Fruit fly (Drosophila melanogaster) whole organism, prepupa: ENCODE results near the gene CG8461.

Source experiments
- Blimp-1 ChIP-seq: fragments of 200-800 bp; sonication (Bioruptor generic); optimal IDR thresholded peaks from 3 replicates; lab custom pipeline; 2017; ENCODE audit warnings: missing biosample characterization, missing genetic modification characterization, mild to moderate bottlenecking, moderate library complexity, missing genetic modification reagents
- CG10631 ChIP-seq: fragments of 200-800 bp; sonication (Bioruptor generic); optimal IDR thresholded peaks from 2 replicates; lab custom pipeline; 2016; ENCODE audit warnings: missing biosample characterization, missing genetic modification characterization
- CG10669 ChIP-seq: fragments of 200-800 bp; sonication (Bioruptor generic); optimal IDR thresholded peaks from 3 replicates; lab custom pipeline; 2018; ENCODE audit warnings: missing biosample characterization, mild to moderate bottlenecking, missing genetic modification characterization, moderate library complexity
- CG11294 ChIP-seq: fragments of 200-800 bp; sonication (Bioruptor generic); IDR thresholded peaks from 2 replicates; pipeline ENCODE4 v1.3.6; 2022; ENCODE audit warnings: missing biosample characterization, missing genetic modification characterization
- CG11762 ChIP-seq: fragments of 200-800 bp; sonication (Bioruptor generic); optimal IDR thresholded peaks from 3 replicates; lab custom pipeline; 2016; ENCODE audit warnings: missing biosample characterization, missing genetic modification characterization; ENCODE audit not compliant: insufficient read depth
- CG15336 ChIP-seq: fragments of 200-800 bp; sonication (Bioruptor generic); IDR thresholded peaks from 2 replicates; pipeline ENCODE4 v1.3.6; 2022; ENCODE audit warnings: missing biosample characterization, missing genetic modification characterization
- CG3032 ChIP-seq: fragments of 200-800 bp; optimal IDR thresholded peaks from 2 replicates; lab custom pipeline; 2019; ENCODE audit warnings: missing biosample characterization, mild to moderate bottlenecking, missing genetic modification characterization, moderate library complexity
- CG31627 ChIP-seq: fragments of 200-800 bp; sonication (Bioruptor generic); optimal IDR thresholded peaks from 3 replicates; lab custom pipeline; 2016; ENCODE audit warnings: missing biosample characterization, missing genetic modification characterization
- CG32006 ChIP-seq: fragments of 200-800 bp; sonication (Bioruptor generic); optimal IDR thresholded peaks from 3 replicates; lab custom pipeline; 2017; ENCODE audit warnings: missing biosample characterization, mild to moderate bottlenecking, missing genetic modification characterization
- CG34406 ChIP-seq: fragments of 200-800 bp; sonication (Bioruptor generic); optimal IDR thresholded peaks from 3 replicates; lab custom pipeline; 2016; ENCODE audit warnings: missing biosample characterization, missing genetic modification characterization
- CG3919 ChIP-seq: fragments of 200-800 bp; sonication (Bioruptor generic); optimal IDR thresholded peaks from 3 replicates; lab custom pipeline; 2016; ENCODE audit warnings: missing biosample characterization, missing genetic modification characterization
- CG4318 ChIP-seq: fragments of 200-800 bp; sonication (Bioruptor generic); optimal IDR thresholded peaks from 3 replicates; lab custom pipeline; 2017; ENCODE audit warnings: missing biosample characterization, mild to moderate bottlenecking, missing genetic modification characterization
- CG6163 ChIP-seq: fragments of 200-800 bp; sonication (Bioruptor generic); IDR thresholded peaks from 3 replicates; pipeline ENCODE4 v1.3.6; 2022; ENCODE audit warnings: missing biosample characterization, missing genetic modification characterization
- CG6276 ChIP-seq: fragments of 200-800 bp; sonication (Bioruptor generic); optimal IDR thresholded peaks from 2 replicates; lab custom pipeline; 2017; ENCODE audit warnings: missing biosample characterization, mild to moderate bottlenecking, missing genetic modification characterization
- CG6808 ChIP-seq: fragments of 200-800 bp; sonication (Bioruptor generic); optimal IDR thresholded peaks from 3 replicates; lab custom pipeline; 2017; ENCODE audit warnings: missing biosample characterization, missing genetic modification characterization, mild to moderate bottlenecking, moderate library complexity, missing genetic modification reagents
- CG7368 ChIP-seq: fragments of 200-800 bp; sonication (Bioruptor generic); optimal IDR thresholded peaks from 3 replicates; lab custom pipeline; 2016; ENCODE audit warnings: missing biosample characterization, missing genetic modification characterization
- CG8119 ChIP-seq: fragments of 200-800 bp; sonication (Bioruptor generic); IDR thresholded peaks from 3 replicates; pipeline ENCODE4 v1.3.6; 2022; ENCODE audit warnings: missing biosample characterization, missing genetic modification characterization
- CG8632 ChIP-seq: fragments of 200-800 bp; sonication (Bioruptor generic); optimal IDR thresholded peaks from 3 replicates; lab custom pipeline; 2016; ENCODE audit warnings: missing biosample characterization, missing genetic modification characterization
- Eip75B ChIP-seq: fragments of 200-800 bp; sonication (Bioruptor generic); optimal IDR thresholded peaks from 3 replicates; lab custom pipeline; 2016; ENCODE audit warnings: missing biosample characterization, missing genetic modification characterization
- Eip78C ChIP-seq: fragments of 200-800 bp; sonication (Bioruptor generic); peaks from one replicate; lab custom pipeline; 2016; ENCODE audit warnings: missing biosample characterization, missing genetic modification characterization
- Eip93F ChIP-seq: fragments of 200-800 bp; sonication (Bioruptor generic); optimal IDR thresholded peaks from 2 replicates; lab custom pipeline; 2016; ENCODE audit warnings: missing biosample characterization, mild to moderate bottlenecking, missing genetic modification characterization
- Ets21C ChIP-seq: fragments of 200-800 bp; sonication (Bioruptor generic); optimal IDR thresholded peaks from 3 replicates; lab custom pipeline; 2016; ENCODE audit warnings: missing biosample characterization, missing genetic modification characterization
- Ets96B ChIP-seq: fragments of 200-800 bp; optimal IDR thresholded peaks from 2 replicates; lab custom pipeline; 2019; ENCODE audit warnings: missing biosample characterization, mild to moderate bottlenecking, missing genetic modification characterization, moderate library complexity
- Hr38 ChIP-seq: sonication (Bioruptor generic); optimal IDR thresholded peaks from 2 replicates; lab custom pipeline; 2016; ENCODE audit warnings: missing biosample characterization, missing genetic modification characterization
- Hr39 ChIP-seq: fragments of 200-800 bp; sonication (Bioruptor generic); optimal IDR thresholded peaks from 2 replicates; lab custom pipeline; 2016; ENCODE audit warnings: missing biosample characterization, missing genetic modification characterization
- Hr4 ChIP-seq: fragments of 200-800 bp; sonication (Bioruptor generic); optimal IDR thresholded peaks from 3 replicates; lab custom pipeline; 2016; ENCODE audit warnings: missing biosample characterization, missing genetic modification characterization
- Lpt ChIP-seq: fragments of 200-800 bp; sonication (Bioruptor generic); optimal IDR thresholded peaks from 3 replicates; lab custom pipeline; 2016; ENCODE audit warnings: missing biosample characterization, missing genetic modification characterization
- Met ChIP-seq: fragments of 200-800 bp; sonication (Bioruptor generic); optimal IDR thresholded peaks from 3 replicates; lab custom pipeline; 2016; ENCODE audit warnings: missing biosample characterization, missing genetic modification characterization
- OdsH ChIP-seq: fragments of 200-800 bp; sonication (Bioruptor generic); optimal IDR thresholded peaks from 3 replicates; lab custom pipeline; 2016; ENCODE audit warnings: missing biosample characterization, missing genetic modification characterization
- achi ChIP-seq: fragments of 200-800 bp; sonication (Bioruptor generic); optimal IDR thresholded peaks from 3 replicates; lab custom pipeline; 2016; ENCODE audit warnings: missing biosample characterization, missing genetic modification characterization
- cyc ChIP-seq: fragments of 200-800 bp; sonication (Bioruptor generic); optimal IDR thresholded peaks from 3 replicates; lab custom pipeline; 2016; ENCODE audit warnings: missing biosample characterization, missing genetic modification characterization
- dac ChIP-seq: fragments of 200-800 bp; sonication (Bioruptor generic); optimal IDR thresholded peaks from 2 replicates; lab custom pipeline; 2017; ENCODE audit warnings: missing biosample characterization, mild to moderate bottlenecking, missing genetic modification characterization
- dsx ChIP-seq: fragments of 200-800 bp; optimal IDR thresholded peaks from 3 replicates; lab custom pipeline; 2019; ENCODE audit warnings: missing biosample characterization, mild to moderate bottlenecking, missing genetic modification characterization, moderate library complexity; ENCODE audit not compliant: poor library complexity, severe bottlenecking
- eg ChIP-seq: fragments of 200-800 bp; sonication (Bioruptor generic); IDR thresholded peaks from 3 replicates; pipeline ENCODE4 v1.3.6; 2022; ENCODE audit warnings: missing biosample characterization, missing genetic modification characterization
- esn ChIP-seq: fragments of 200-800 bp; sonication (Bioruptor generic); optimal IDR thresholded peaks from 2 replicates; lab custom pipeline; 2016; ENCODE audit warnings: missing biosample characterization, mild to moderate bottlenecking, missing genetic modification characterization, moderate library complexity
- fd59A ChIP-seq: fragments of 200-800 bp; sonication (Bioruptor generic); optimal IDR thresholded peaks from 2 replicates; lab custom pipeline; 2017; ENCODE audit warnings: missing biosample characterization, mild to moderate bottlenecking, missing genetic modification characterization, missing genetic modification reagents
- fd85E ChIP-seq: fragments of 200-800 bp; sonication (Bioruptor generic); optimal IDR thresholded peaks from 3 replicates; lab custom pipeline; 2016; ENCODE audit warnings: missing biosample characterization, missing genetic modification characterization
- fkh ChIP-seq: fragments of 200-800 bp; sonication (Bioruptor generic); optimal IDR thresholded peaks from 3 replicates; lab custom pipeline; 2017; ENCODE audit warnings: missing biosample characterization, mild to moderate bottlenecking, missing genetic modification characterization, moderate library complexity
- net ChIP-seq: fragments of 200-800 bp; sonication (Bioruptor generic); optimal IDR thresholded peaks from 3 replicates; lab custom pipeline; 2016; ENCODE audit warnings: missing biosample characterization, missing genetic modification characterization
- salr ChIP-seq, 2 experiments: fragments of 200-800 bp; sonication (Bioruptor generic); optimal IDR thresholded peaks; 3 replicates each; lab custom pipeline; 2016 to 2018; ENCODE audit warnings: missing biosample characterization in 2 of 2, missing genetic modification characterization in 2 of 2, mild to moderate bottlenecking in 1 of 2
- spab ChIP-seq: fragments of 200-800 bp; sonication (Bioruptor generic); optimal IDR thresholded peaks from 2 replicates; lab custom pipeline; 2017; ENCODE audit warnings: missing biosample characterization, mild to moderate bottlenecking, missing genetic modification characterization, missing genetic modification reagents
- svp ChIP-seq: fragments of 200-800 bp; sonication (Bioruptor generic); peaks from one replicate; lab custom pipeline; 2016; ENCODE audit warnings: missing biosample characterization, missing genetic modification characterization
- topi ChIP-seq: fragments of 200-800 bp; sonication (Bioruptor generic); optimal IDR thresholded peaks from 3 replicates; lab custom pipeline; 2016; ENCODE audit warnings: missing biosample characterization, missing genetic modification characterization
- vri ChIP-seq: fragments of 200-800 bp; sonication (Bioruptor generic); optimal IDR thresholded peaks from 3 replicates; lab custom pipeline; 2016; ENCODE audit warnings: missing biosample characterization, mild to moderate bottlenecking, missing genetic modification characterization

The CG8461 gene

dm6 chr3R:14511123-14511908 lies 2.1 kb downstream of the CG8461 start, which contains the start of the genes HtrA2 and mRpL11 (continued):
- peak; percentile 18 for TF ChIP-seq fd59A (GFP tag; lab: Kevin White, UChicago)
- no peak for TF ChIP-seq CG6163
- TF ChIP-seq CG7368 (GFP tag; lab: Kevin White, UChicago): no peak
- no peak for TF ChIP-seq Blimp-1
- TF ChIP-seq CG6276 (GFP tag; lab: Kevin White, UChicago): no peak
- TF ChIP-seq CG11294 (GFP tag; lab: Robert Waterston, UW): no peak
- TF ChIP-seq dac (GFP tag; lab: Kevin White, UChicago): no peak
- peak; percentile 58 for TF ChIP-seq CG32006 (GFP tag; lab: Kevin White, UChicago)
- TF ChIP-seq CG3919 (GFP tag; lab: Kevin White, UChicago): no peak
- TF ChIP-seq Ets96B (tag; lab: Kevin White, UChicago): no peak
- no peak for TF ChIP-seq fd85E (GFP tag; lab: Kevin White, UChicago)
- TF ChIP-seq salr (GFP tag; optimal IDR thresholded peaks at IDR 0.05; lab: Kevin White, UChicago): peak in 1 of 2 experiments; percentile 23
- TF ChIP-seq achi (GFP tag; lab: Kevin White, UChicago): peak; percentile 16
- peak; percentile 71 for TF ChIP-seq vri (GFP tag; lab: Kevin White, UChicago)
- peak; percentile 87 for TF ChIP-seq fkh (GFP tag; lab: Kevin White, UChicago)
- peak; percentile 35 for TF ChIP-seq Ets21C (GFP tag; lab: Kevin White, UChicago)
- TF ChIP-seq dsx (GFP tag; lab: Kevin White, UChicago): no peak
- no peak for TF ChIP-seq CG10669 (GFP tag; lab: Kevin White, UChicago)
- peak; percentile 62 for TF ChIP-seq Met (GFP tag; lab: Kevin White, UChicago)
- TF ChIP-seq CG3032: peak; percentile 62
- peak; percentile 23 for TF ChIP-seq CG10631 (GFP tag; lab: Kevin White, UChicago)
- no peak for TF ChIP-seq CG8632
- no peak for TF ChIP-seq net (GFP tag; lab: Kevin White, UChicago)
- TF ChIP-seq CG11762 (GFP tag; lab: Kevin White, UChicago): peak; percentile 2
- peak; percentile 70 for TF ChIP-seq Hr4 (GFP tag; lab: Kevin White, UChicago)
- no peak for TF ChIP-seq CG4318 (GFP tag; lab: Kevin White, UChicago)

DNA sequence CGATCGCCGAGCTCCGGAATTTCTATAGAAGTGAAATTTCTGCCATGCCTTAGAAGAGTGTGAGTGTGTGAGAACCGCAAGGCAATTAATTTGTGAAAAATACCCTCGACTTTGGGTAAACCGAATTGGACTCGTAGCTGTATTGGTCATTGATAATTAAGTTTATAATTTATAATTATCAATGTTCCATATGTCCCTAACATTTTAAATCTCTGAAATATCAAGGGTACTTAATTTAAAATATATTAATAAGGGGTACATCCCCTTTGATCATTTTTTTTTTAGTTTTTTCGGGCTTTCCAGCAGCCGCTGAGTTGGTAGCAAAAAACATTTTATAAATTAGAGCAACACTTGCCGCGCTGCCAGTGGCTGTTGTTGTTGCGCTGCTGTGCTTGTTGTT lies 8.3 kb downstream of the CG8461 start:
- TF ChIP-seq spab: no peak
- TF ChIP-seq CG4318 (GFP tag; lab: Kevin White, UChicago): peak; percentile 10
- TF ChIP-seq topi (GFP tag; lab: Kevin White, UChicago): no peak
- peak; percentile 52; the same call in 1 of the 3 replicates for TF ChIP-seq eg
- no peak for TF ChIP-seq achi (GFP tag; lab: Kevin White, UChicago)
- TF ChIP-seq CG15336: peak; percentile 49; the same call in 1 of the 2 replicates
- no peak for TF ChIP-seq net (GFP tag; lab: Kevin White, UChicago)
- TF ChIP-seq Eip78C (GFP tag; lab: Kevin White, UChicago): peak; percentile 55
- peak; percentile 55 for TF ChIP-seq CG32006 (GFP tag; lab: Kevin White, UChicago)
- TF ChIP-seq CG6163: no peak
- peak; percentile 28; the same call in 1 of the 3 replicates for TF ChIP-seq CG8119 (GFP tag; lab: Robert Waterston, UW)
- no peak for TF ChIP-seq Ets96B (tag; lab: Kevin White, UChicago)

- peak; percentile 38 for TF ChIP-seq fd59A (GFP tag; lab: Kevin White, UChicago)
- TF ChIP-seq CG10631 (GFP tag; lab: Kevin White, UChicago): peak; percentile 57
- TF ChIP-seq CG3032: peak; percentile 59
- TF ChIP-seq Eip75B (GFP tag; lab: Kevin White, UChicago): peak; percentile 71
- TF ChIP-seq spab: peak; percentile 2
- TF ChIP-seq Hr38 (GFP tag; lab: Kevin White, UChicago): no peak
- peak; percentile 74 for TF ChIP-seq CG34406 (GFP tag; lab: Kevin White, UChicago)
- peak; percentile 1 for TF ChIP-seq cyc (GFP tag; lab: Kevin White, UChicago)
- TF ChIP-seq Eip93F (GFP tag; lab: Kevin White, UChicago): no peak
- peak; percentile 11 for TF ChIP-seq Lpt (GFP tag; lab: Kevin White, UChicago)
- TF ChIP-seq CG6808 (GFP tag; lab: Kevin White, UChicago): peak; percentile 33
- TF ChIP-seq fkh (GFP tag; lab: Kevin White, UChicago): no peak
- TF ChIP-seq svp (GFP tag; lab: Kevin White, UChicago): peak; percentile 86
- peak; percentile 84 for TF ChIP-seq CG15336
- TF ChIP-seq CG31627 (GFP tag; lab: Kevin White, UChicago): peak; percentile 54
- peak; percentile 78 for TF ChIP-seq OdsH (GFP tag; lab: Kevin White, UChicago)
- peak; percentile 72 for TF ChIP-seq esn (GFP tag; lab: Kevin White, UChicago)
- peak; percentile 66 for TF ChIP-seq Hr39 (GFP tag; lab: Kevin White, UChicago)
- TF ChIP-seq CG32006 (GFP tag; lab: Kevin White, UChicago): peak; percentile 82
- TF ChIP-seq fd85E (GFP tag; lab: Kevin White, UChicago): no peak
- peak; percentile 78 for TF ChIP-seq CG8632
- peak; percentile 44 for TF ChIP-seq topi (GFP tag; lab: Kevin White, UChicago)
- TF ChIP-seq Ets21C (GFP tag; lab: Kevin White, UChicago): peak; percentile 41
These were observed 15.4 kb downstream of the CG8461 start for dm6 chr3R:14498072-14498471.
